Fruit fly (Drosophila melanogaster) whole organism, pupa: Measurements from ENCODE around the gene Hers.
"Not testable (repeated sequence)": the region's sequence is repeated elsewhere in the genome, so short reads cannot be mapped to it uniquely, and the experiment has no call there.

Source experiments
- CG10348 ChIP-seq: fragments of 200-800 bp; sonication (Bioruptor generic); IDR thresholded peaks from 2 replicates; pipeline ENCODE4 v1.3.6; 2022; ENCODE audit warnings: missing biosample characterization, missing genetic modification characterization
- CG8159 ChIP-seq: fragments of 200-800 bp; sonication (Bioruptor generic); optimal IDR thresholded peaks from 3 replicates; lab custom pipeline; 2018; ENCODE audit warnings: missing biosample characterization, mild to moderate bottlenecking, missing genetic modification characterization, moderate library complexity
- CG8301 ChIP-seq: fragments of 200-800 bp; sonication (Bioruptor generic); optimal IDR thresholded peaks from 2 replicates; lab custom pipeline; 2018; ENCODE audit warnings: missing biosample characterization, mild to moderate bottlenecking, missing genetic modification characterization
- D1 ChIP-seq: fragments of 200-800 bp; sonication (Bioruptor generic); optimal IDR thresholded peaks from 2 replicates; lab custom pipeline; 2018; ENCODE audit warnings: missing biosample characterization, mild to moderate bottlenecking, missing genetic modification characterization, moderate library complexity

DNA sequence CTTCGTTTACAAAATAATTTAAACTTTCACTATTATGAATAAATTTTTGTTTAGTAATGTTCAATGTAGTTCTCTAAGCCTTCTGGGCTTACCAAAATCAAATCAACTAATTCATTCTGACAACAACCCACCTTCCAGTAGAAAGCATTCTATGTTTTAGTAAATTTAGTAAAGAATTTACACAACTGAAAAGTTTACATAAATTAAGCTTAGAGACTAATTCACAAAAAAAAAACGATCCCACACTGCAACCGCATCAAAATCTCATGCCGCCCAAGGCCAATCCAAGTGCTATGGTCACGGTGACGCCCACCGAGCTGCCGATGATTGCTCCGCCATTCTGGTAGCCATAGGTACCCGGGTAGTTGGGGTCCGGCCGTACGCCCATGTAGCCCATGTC is 78.1 kb downstream of the Hers start, which contains the start of gene CG45492:
- TF ChIP-seq CG8159 (tag; lab: Kevin White, UChicago); CG10348 (GFP tag; lab: Robert Waterston, UW); CG8301; D1 (tag; lab: Kevin White, UChicago): not testable (repeated sequence)
